Worm (Caenorhabditis elegans) whole organism, early embryonic: ENCODE measurements around the gene trx-3.

Experiments used
- B0310.2 ChIP-seq: sonication (generic microtip); optimal IDR thresholded peaks from 2 replicates; lab custom pipeline; 2016; ENCODE audit warnings: mild to moderate bottlenecking, missing genetic modification characterization, missing compliant biosample characterization
- F13C5.2 ChIP-seq: sonication (generic microtip); optimal IDR thresholded peaks from 2 replicates; lab custom pipeline; 2017; ENCODE audit warnings: mild to moderate bottlenecking, missing genetic modification characterization, inconsistent platforms, missing compliant biosample characterization
- ama-1 ChIP-seq: fragments of 150-350 bp; optimal IDR thresholded peaks from 2 replicates; lab custom pipeline; 2014
- ceh-13 ChIP-seq: fragments of 200-800 bp; sonication (Bioruptor generic); optimal IDR thresholded peaks from 2 replicates; lab custom pipeline; 2018; ENCODE audit warnings: mild to moderate bottlenecking, missing genetic modification characterization, missing compliant biosample characterization
- ceh-36 ChIP-seq: sonication (generic microtip); optimal IDR thresholded peaks from 2 replicates; lab custom pipeline; 2016; ENCODE audit warnings: missing genetic modification characterization, inconsistent platforms, missing compliant biosample characterization
- flt-1 ChIP-seq: fragments of 200-800 bp; sonication (Bioruptor generic); IDR thresholded peaks from 2 replicates; pipeline ENCODE4 v1.3.6; 2022; ENCODE audit warnings: missing genetic modification characterization, missing compliant biosample characterization
- hmbx-1 ChIP-seq: sonication (generic microtip); optimal IDR thresholded peaks from 2 replicates; lab custom pipeline; 2016; ENCODE audit warnings: mild to moderate bottlenecking, missing genetic modification characterization, missing compliant biosample characterization
- hnd-1 ChIP-seq: sonication (generic microtip); optimal IDR thresholded peaks from 2 replicates; lab custom pipeline; 2016; ENCODE audit warnings: missing genetic modification characterization, missing compliant biosample characterization
- sea-1 ChIP-seq: fragments of 200-800 bp; sonication (Bioruptor generic); conservative IDR thresholded peaks from 2 replicates; pipeline ENCODE4 v1.3.6; 2022; ENCODE audit warnings: missing genetic modification characterization, missing compliant biosample characterization
- tbx-11 ChIP-seq: fragments of 200-800 bp; sonication (Bioruptor generic); IDR thresholded peaks from 2 replicates; pipeline ENCODE4 v1.3.6; 2022; ENCODE audit warnings: missing genetic modification characterization, missing compliant biosample characterization
- tbx-37 ChIP-seq: fragments of 200-800 bp; sonication (Bioruptor generic); conservative IDR thresholded peaks from 2 replicates; pipeline ENCODE4 v1.3.6; 2022; ENCODE audit warnings: missing genetic modification reagents, missing genetic modification characterization, missing compliant biosample characterization
- tra-4 ChIP-seq: sonication (generic microtip); optimal IDR thresholded peaks from 2 replicates; lab custom pipeline; 2017; ENCODE audit warnings: missing genetic modification characterization, missing compliant biosample characterization

- TF ChIP-seq B0310.2 (tag; lab: Kevin White, UChicago) (no peak), ama-1 (lab: Kevin White, UChicago) (no peak), sea-1 (GFP tag; lab: Robert Waterston, UW) (no peak), tra-4 (tag; lab: Kevin White, UChicago) (no peak), flt-1 (GFP tag; lab: Robert Waterston, UW) (no peak), hmbx-1 (tag; lab: Kevin White, UChicago) (no peak), ceh-36 (tag; lab: Kevin White, UChicago) (no peak), tbx-37 (no peak), hnd-1 (tag; lab: Kevin White, UChicago) (no peak), F13C5.2 (tag; lab: Kevin White, UChicago) (no peak), tbx-11 (GFP tag; lab: Robert Waterston, UW) (no peak), ceh-13 (GFP tag; lab: Kevin White, UChicago) (no peak)
Measured at ce11 chrIV:4516478-4516877, 29.6 kb downstream of the trx-3 start.
